Fruit fly (Drosophila melanogaster): ENCODE measurements around the gene IntS12.

The IntS12 gene

DNA sequence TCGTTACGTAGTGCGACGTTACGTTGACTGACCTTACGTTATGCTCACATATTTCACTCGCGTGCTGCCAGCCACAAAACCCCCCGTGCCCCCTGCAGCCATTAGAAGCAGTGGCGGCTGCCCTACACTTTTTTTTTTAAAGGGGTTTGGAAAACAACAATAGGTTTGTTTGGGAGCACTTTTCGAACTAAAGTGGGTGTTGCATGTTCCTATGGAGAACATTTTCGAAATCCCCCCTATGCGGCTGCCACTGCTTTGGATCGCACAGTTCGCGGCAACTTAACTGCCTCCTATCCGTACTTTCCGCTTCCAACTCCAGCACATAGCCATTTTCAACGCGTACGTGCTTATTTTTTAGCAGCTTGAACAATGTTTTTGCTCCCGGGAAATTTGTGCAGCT, 9.5 kb upstream of the IntS12 start (continued):
- TF ChIP-seq CG6813 (GFP tag; optimal IDR thresholded peaks at IDR 0.05) (no peak), CG7963 (GFP tag; IDR thresholded peaks at IDR 0.05; ENCODE audit: partially characterized antibody) (no peak), crc (GFP tag; optimal IDR thresholded peaks at IDR 0.05) (no peak), sqz (GFP tag; optimal IDR thresholded peaks at IDR 0.05) (no peak), fru (optimal IDR thresholded peaks at IDR 0.05) (no peak), Pdp1 (GFP tag; optimal IDR thresholded peaks at IDR 0.05) (no peak), CG8944 (GFP tag; optimal IDR thresholded peaks at IDR 0.05) (peak; percentile 1), tgo (GFP tag; IDR thresholded peaks at IDR 0.05) (peak; percentile 48; the same call in 1 of the 3 replicates), zf30C (GFP tag; optimal IDR thresholded peaks at IDR 0.05) (no peak), chif (GFP tag; optimal IDR thresholded peaks at IDR 0.05) (peak in 1 of 2 experiments; percentile 22), Neu2 (GFP tag; optimal IDR thresholded peaks at IDR 0.05; ENCODE audit: borderline replicate concordance) (no peak), ewg (GFP tag; optimal IDR thresholded peaks at IDR 0.05) (no peak), lov (optimal IDR thresholded peaks at IDR 0.05) (no peak), lov (GFP tag; IDR thresholded peaks at IDR 0.05) (no peak), cwo (GFP tag; optimal IDR thresholded peaks at IDR 0.05) (no peak), CG17385 (GFP tag; optimal IDR thresholded peaks at IDR 0.05) (no peak), nerfin-1 (tag; optimal IDR thresholded peaks at IDR 0.05) (no peak), CG11085 (GFP tag; IDR thresholded peaks at IDR 0.05) (no peak), hkb (optimal IDR thresholded peaks at IDR 0.05) (no peak), hkb (GFP tag; IDR thresholded peaks at IDR 0.05) (0 out of 2 replicates have a peak, but pooled peaks have one; percentile 31), CG18764 (GFP tag; optimal IDR thresholded peaks at IDR 0.05) (no peak), CG32767 (GFP tag; IDR thresholded peaks at IDR 0.05) (no peak), CG7987 (GFP tag; optimal IDR thresholded peaks at IDR 0.05) (no peak), Rfx (GFP tag; IDR thresholded peaks at IDR 0.05) (peak; percentile 63), eve (GFP tag; optimal IDR thresholded peaks at IDR 0.05) (no peak), ssp (GFP tag; IDR thresholded peaks at IDR 0.05) (no peak), ranshi (GFP tag; IDR thresholded peaks at IDR 0.05) (0 out of 2 replicates have a peak, but pooled peaks have one; percentile 40), Stat92E (GFP tag; optimal IDR thresholded peaks at IDR 0.05) (no peak), CG4730 (GFP tag; IDR thresholded peaks at IDR 0.05) (no peak), tin (GFP tag; optimal IDR thresholded peaks at IDR 0.05) (no peak), CG9609 (GFP tag; optimal IDR thresholded peaks at IDR 0.05) (no peak), tap (tag; optimal IDR thresholded peaks at IDR 0.05) (no peak), CG10565 (GFP tag; optimal IDR thresholded peaks at IDR 0.05) (no peak), Doc2 (GFP tag; IDR thresholded peaks at IDR 0.05) (no peak), Dfd (GFP tag; optimal IDR thresholded peaks at IDR 0.05) (no peak), jigr1 (GFP tag; IDR thresholded peaks at IDR 0.05) (no peak), sr (GFP tag; IDR thresholded peaks at IDR 0.05) (no peak), slou (GFP tag; optimal IDR thresholded peaks at IDR 0.05) (no peak), Taf1 (GFP tag; IDR thresholded peaks at IDR 0.05) (0 out of 2 replicates have a peak, but pooled peaks have one; percentile 13), Mes4 (GFP tag; optimal IDR thresholded peaks at IDR 0.05) (no peak), fd96Cb (tag; optimal IDR thresholded peaks at IDR 0.05) (no peak), Ada2b (GFP tag; IDR thresholded peaks at IDR 0.05) (peak; percentile 5; the same call in 1 of the 2 replicates), fd3F (GFP tag; optimal IDR thresholded peaks at IDR 0.05) (no peak), Hr51 (GFP tag; optimal IDR thresholded peaks at IDR 0.05) (peak in 1 of 2 experiments; percentile 5), CG12155 (GFP tag; optimal IDR thresholded peaks at IDR 0.05) (no peak), CG30403 (GFP tag; optimal IDR thresholded peaks at IDR 0.05) (peak; percentile 11), CG14667 (GFP tag; IDR thresholded peaks at IDR 0.05) (no peak), CkIIα-i1 (GFP tag; IDR thresholded peaks at IDR 0.05) (no peak), ac (GFP tag; optimal IDR thresholded peaks at IDR 0.05) (no peak), CG7786 (GFP tag; optimal IDR thresholded peaks at IDR 0.05) (no peak), chinmo (GFP tag; IDR thresholded peaks at IDR 0.05; ENCODE audit: partially characterized antibody) (no peak), hth (optimal IDR thresholded peaks at IDR 0.05) (no peak), Dbx (GFP tag; IDR thresholded peaks at IDR 0.05) (no peak)

Measured in whole organism, embryonic.